Worm (Caenorhabditis elegans) whole organism, early embryonic: ENCODE results near the gene F58E1.13.

ENCODE experiments used
- F13C5.2 ChIP-seq: sonication (generic microtip); optimal IDR thresholded peaks from 2 replicates; lab custom pipeline; 2017; ENCODE audit warnings: mild to moderate bottlenecking, missing genetic modification characterization, inconsistent platforms, missing compliant biosample characterization
- aly-1 ChIP-seq: sonication (generic microtip); optimal IDR thresholded peaks from 2 replicates; lab custom pipeline; 2016; ENCODE audit warnings: missing genetic modification characterization, missing compliant biosample characterization
- ama-1 ChIP-seq: fragments of 150-350 bp; optimal IDR thresholded peaks from 2 replicates; lab custom pipeline; 2014
- ceh-13 ChIP-seq: fragments of 200-800 bp; sonication (Bioruptor generic); optimal IDR thresholded peaks from 2 replicates; lab custom pipeline; 2018; ENCODE audit warnings: mild to moderate bottlenecking, missing genetic modification characterization, missing compliant biosample characterization
- ceh-36 ChIP-seq: sonication (generic microtip); optimal IDR thresholded peaks from 2 replicates; lab custom pipeline; 2016; ENCODE audit warnings: missing genetic modification characterization, inconsistent platforms, missing compliant biosample characterization
- flt-1 ChIP-seq: fragments of 200-800 bp; sonication (Bioruptor generic); IDR thresholded peaks from 2 replicates; pipeline ENCODE4 v1.3.6; 2022; ENCODE audit warnings: missing genetic modification characterization, missing compliant biosample characterization
- hmbx-1 ChIP-seq: sonication (generic microtip); optimal IDR thresholded peaks from 2 replicates; lab custom pipeline; 2016; ENCODE audit warnings: mild to moderate bottlenecking, missing genetic modification characterization, missing compliant biosample characterization
- hmg-4 ChIP-seq: fragments of 200-800 bp; sonication (Bioruptor generic); optimal IDR thresholded peaks from 2 replicates; lab custom pipeline; 2018; ENCODE audit warnings: mild to moderate bottlenecking, missing genetic modification characterization, missing compliant biosample characterization
- hnd-1 ChIP-seq: sonication (generic microtip); optimal IDR thresholded peaks from 2 replicates; lab custom pipeline; 2016; ENCODE audit warnings: missing genetic modification characterization, missing compliant biosample characterization
- pes-1 ChIP-seq: fragments of 200-800 bp; sonication (Bioruptor generic); IDR thresholded peaks from 2 replicates; pipeline ENCODE4 v1.3.6; 2022; ENCODE audit warnings: missing genetic modification reagents, missing genetic modification characterization, missing compliant biosample characterization
- scrt-1 ChIP-seq: fragments of 200-800 bp; sonication (Bioruptor generic); IDR thresholded peaks from 2 replicates; pipeline ENCODE4 v1.3.6; 2022; ENCODE audit warnings: missing genetic modification characterization, missing compliant biosample characterization
- tbx-11 ChIP-seq: fragments of 200-800 bp; sonication (Bioruptor generic); IDR thresholded peaks from 2 replicates; pipeline ENCODE4 v1.3.6; 2022; ENCODE audit warnings: missing genetic modification characterization, missing compliant biosample characterization

ce11 chrII:1679081-1679480 lies 16.6 kb downstream of the F58E1.13 start, which contains the start of gene irld-36:
- TF ChIP-seq ceh-36, result no peak
- no peak for TF ChIP-seq pes-1 (GFP tag; lab: Robert Waterston, UW)
- TF ChIP-seq tbx-11, result no peak
- no peak for TF ChIP-seq ama-1 (lab: Kevin White, UChicago)
- TF ChIP-seq ceh-13 (GFP tag; lab: Kevin White, UChicago), result no peak
- TF ChIP-seq aly-1, result no peak
- no peak for TF ChIP-seq F13C5.2 (tag; lab: Kevin White, UChicago)
- no peak for TF ChIP-seq hmbx-1
- no peak for TF ChIP-seq scrt-1
- TF ChIP-seq flt-1 (GFP tag; lab: Robert Waterston, UW), result no peak
- TF ChIP-seq hnd-1 (tag; lab: Kevin White, UChicago), result no peak
- TF ChIP-seq hmg-4 (GFP tag; lab: Kevin White, UChicago), result no peak
